Worm (Caenorhabditis elegans): ENCODE results near the gene spig-7.

DNA sequence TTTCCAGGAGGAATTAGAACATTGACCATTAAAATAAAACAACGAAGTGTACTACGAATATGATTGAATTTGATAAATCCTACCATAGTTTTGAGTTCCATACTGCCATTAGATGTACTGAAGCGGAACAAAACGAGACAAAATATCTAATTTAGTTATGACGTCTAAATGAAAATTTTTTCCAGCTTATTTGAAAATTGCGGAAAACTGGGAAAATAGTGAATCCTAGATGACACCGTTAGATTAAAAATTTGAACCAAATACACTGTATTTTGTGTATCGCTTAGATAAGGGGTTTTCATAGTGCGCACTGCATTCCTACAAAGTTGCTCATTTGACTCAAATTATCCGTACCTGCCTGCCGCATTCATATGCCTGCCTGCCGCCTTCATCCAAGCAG is 36.6 kb downstream of the spig-7 start, which contains the start of gene K02H11.4:
- TF ChIP-seq ztf-25 (GFP tag; IDR thresholded peaks at IDR 0.05) (no peak), ZK185.1 (tag; optimal IDR thresholded peaks at IDR 0.05; ENCODE audit: poor library complexity, severe bottlenecking) (no peak), nfya-1 (tag; optimal IDR thresholded peaks at IDR 0.05; ENCODE audit: borderline replicate concordance, insufficient read depth) (no peak), zfh-2 (GFP tag; conservative IDR thresholded peaks at IDR 0.05) (no peak), pha-4 (tag; optimal IDR thresholded peaks at IDR 0.05) (no peak), F22D6.2 (tag; optimal IDR thresholded peaks at IDR 0.05) (no peak), F49E8.2 (tag; optimal IDR thresholded peaks at IDR 0.05; ENCODE audit: insufficient read depth) (no peak), bed-1 (GFP tag; IDR thresholded peaks at IDR 0.05) (no peak), nhr-90 (tag; optimal IDR thresholded peaks at IDR 0.05) (no peak), ceh-91 (GFP tag; IDR thresholded peaks at IDR 0.05) (no peak), snpc-4 (GFP tag; optimal IDR thresholded peaks at IDR 0.05) (no peak), snpc-4 (tag; optimal IDR thresholded peaks at IDR 0.05) (no peak), ets-4 (GFP tag; optimal IDR thresholded peaks at IDR 0.05) (no peak), B0019.2 (GFP tag; conservative IDR thresholded peaks at IDR 0.05) (no peak), athp-1 (tag; optimal IDR thresholded peaks at IDR 0.05) (no peak)

All from whole organism, young adult.